Worm (Caenorhabditis elegans): ENCODE measurements around the gene C53B4.2.

- TF ChIP-seq W03F9.2 (tag; optimal IDR thresholded peaks at IDR 0.05) (no peak), him-1 (tag; optimal IDR thresholded peaks at IDR 0.05) (no peak)
These were observed 32.4 kb upstream of the C53B4.2 start, which contains the start of gene D1046.4 for ce11 chrIV:8933575-8933974.
